Fruit fly (Drosophila melanogaster) whole organism, embryonic: ENCODE data around the gene CG43051.
A peak's percentile ranks its signal among the peaks of the same experiment; 100 is the strongest.

Source experiments
- CG1024 ChIP-seq: fragments of 200-800 bp; sonication (Bioruptor generic); IDR thresholded peaks from 2 replicates; pipeline ENCODE4 v1.3.6; 2022; ENCODE audit warnings: missing biosample characterization, missing genetic modification characterization
- CG10431 ChIP-seq: fragments of 200-800 bp; sonication (Bioruptor generic); optimal IDR thresholded peaks from 3 replicates; lab custom pipeline; 2018; ENCODE audit warnings: missing biosample characterization, mild to moderate bottlenecking, missing genetic modification characterization
- CG10979 ChIP-seq: fragments of 200-800 bp; sonication (Bioruptor generic); optimal IDR thresholded peaks from 2 replicates; lab custom pipeline; 2018; ENCODE audit warnings: missing biosample characterization, mild to moderate bottlenecking, missing genetic modification characterization, moderate library complexity
- CG12391 ChIP-seq: fragments of 200-800 bp; sonication (Bioruptor generic); optimal IDR thresholded peaks from 3 replicates; lab custom pipeline; 2018; ENCODE audit warnings: missing biosample characterization, mild to moderate bottlenecking, missing genetic modification characterization, moderate library complexity
- CG13624 ChIP-seq: fragments of 200-800 bp; sonication (Bioruptor generic); optimal IDR thresholded peaks from 2 replicates; lab custom pipeline; 2016; ENCODE audit warnings: missing biosample characterization, missing genetic modification characterization
- CG14014 ChIP-seq: fragments of 200-800 bp; sonication (Bioruptor generic); IDR thresholded peaks from 2 replicates; pipeline ENCODE4 v1.3.6; 2022; ENCODE audit warnings: missing biosample characterization, missing genetic modification characterization
- CG15479 ChIP-seq: fragments of 200-800 bp; sonication (Bioruptor generic); optimal IDR thresholded peaks from 3 replicates; lab custom pipeline; 2019; ENCODE audit warnings: missing biosample characterization, mild to moderate bottlenecking, missing genetic modification characterization, moderate library complexity
- CG1647 ChIP-seq: fragments of 200-800 bp; sonication (Bioruptor generic); optimal IDR thresholded peaks from 3 replicates; lab custom pipeline; 2016; ENCODE audit warnings: missing biosample characterization, missing genetic modification characterization
- CG1832 ChIP-seq: fragments of 200-800 bp; sonication (Bioruptor generic); optimal IDR thresholded peaks from 2 replicates; lab custom pipeline; 2017; ENCODE audit warnings: missing biosample characterization, mild to moderate bottlenecking, missing genetic modification characterization, inconsistent platforms
- CG30403 ChIP-seq: fragments of 200-800 bp; sonication (Bioruptor generic); optimal IDR thresholded peaks from 3 replicates; lab custom pipeline; 2016; ENCODE audit warnings: missing biosample characterization, missing genetic modification characterization
- CG31224 ChIP-seq: fragments of 200-800 bp; sonication (Bioruptor generic); IDR thresholded peaks from 2 replicates; pipeline ENCODE4 v1.3.6; 2022; ENCODE audit warnings: missing biosample characterization, missing genetic modification characterization
- CG32532 ChIP-seq: fragments of 200-800 bp; sonication (Bioruptor generic); IDR thresholded peaks from 2 replicates; pipeline ENCODE4 v1.3.6; 2022; ENCODE audit warnings: missing biosample characterization, missing genetic modification characterization
- CG3281 ChIP-seq: fragments of 200-800 bp; sonication (Bioruptor generic); optimal IDR thresholded peaks from 3 replicates; lab custom pipeline; 2017; ENCODE audit warnings: missing biosample characterization, mild to moderate bottlenecking, missing genetic modification characterization
- CG4282 ChIP-seq: fragments of 200-800 bp; sonication (Bioruptor generic); optimal IDR thresholded peaks from 2 replicates; lab custom pipeline; 2016; ENCODE audit warnings: missing biosample characterization, missing genetic modification characterization
- CG7372 ChIP-seq: fragments of 200-800 bp; sonication (Bioruptor generic); IDR thresholded peaks from 2 replicates; pipeline ENCODE4 v1.3.6; 2022; ENCODE audit warnings: missing biosample characterization, missing genetic modification characterization
- CG7839 ChIP-seq: fragments of 200-800 bp; sonication (Bioruptor generic); optimal IDR thresholded peaks from 3 replicates; lab custom pipeline; 2018; ENCODE audit warnings: missing biosample characterization, mild to moderate bottlenecking, missing genetic modification characterization, moderate library complexity
- CG7963 ChIP-seq: fragments of 200-800 bp; sonication (Bioruptor generic); IDR thresholded peaks from 3 replicates; pipeline ENCODE4 v1.3.6; 2022; ENCODE audit warnings: missing biosample characterization, missing genetic modification characterization; ENCODE audit not compliant: partially characterized antibody
- Dp ChIP-seq: fragments of 200-800 bp; sonication (Bioruptor generic); optimal IDR thresholded peaks from 2 replicates; lab custom pipeline; 2018; ENCODE audit warnings: missing biosample characterization, mild to moderate bottlenecking, missing genetic modification characterization, moderate library complexity
- Eip74EF ChIP-seq, 2 experiments: fragments of 200-800 bp in 1 of 2; fragments of >200 bp in 1 of 2; sonication (Bioruptor generic) in 1 of 2; optimal IDR thresholded peaks; 2 replicates each; lab custom pipeline; 2017 to 2019; ENCODE audit warnings: missing biosample characterization in 2 of 2, missing genetic modification characterization in 2 of 2, mild to moderate bottlenecking in 1 of 2, moderate library complexity in 1 of 2
- Fer2 ChIP-seq: fragments of 200-800 bp; sonication (Bioruptor generic); optimal IDR thresholded peaks from 2 replicates; lab custom pipeline; 2018; ENCODE audit warnings: missing biosample characterization, mild to moderate bottlenecking, missing genetic modification characterization, moderate library complexity
- HLH3B ChIP-seq: fragments of 200-800 bp; sonication (Bioruptor generic); IDR thresholded peaks from 2 replicates; pipeline ENCODE4 v1.3.6; 2022; ENCODE audit warnings: missing biosample characterization, missing genetic modification characterization
- Hey ChIP-seq: fragments of 200-800 bp; sonication (Bioruptor generic); optimal IDR thresholded peaks from 3 replicates; lab custom pipeline; 2018; ENCODE audit warnings: missing biosample characterization, mild to moderate bottlenecking, missing genetic modification characterization
- Oaz ChIP-seq: fragments of 200-800 bp; sonication (Bioruptor generic); IDR thresholded peaks from 2 replicates; pipeline ENCODE4 v1.3.6; 2022; ENCODE audit warnings: missing biosample characterization, missing genetic modification characterization
- Spps ChIP-seq: fragments of 200-800 bp; sonication (Bioruptor generic); optimal IDR thresholded peaks from 2 replicates; lab custom pipeline; 2018; ENCODE audit warnings: missing biosample characterization, mild to moderate bottlenecking, missing genetic modification characterization
- Sry-δ ChIP-seq: fragments of 200-800 bp; sonication (Bioruptor generic); optimal IDR thresholded peaks from 2 replicates; lab custom pipeline; 2016; ENCODE audit warnings: missing biosample characterization, missing genetic modification characterization
- Stat92E ChIP-seq, 3 experiments: fragments of >200 bp in 2 of 3; fragments of 200-800 bp in 1 of 3; sonication (Bioruptor generic) in 1 of 3; optimal IDR thresholded peaks; 2 replicates each; lab custom pipeline; 2017 to 2019; ENCODE audit warnings: missing biosample characterization in 3 of 3, missing genetic modification characterization in 3 of 3, mild to moderate bottlenecking in 1 of 3, moderate library complexity in 1 of 3
- TFAM ChIP-seq: fragments of 200-800 bp; sonication (Bioruptor generic); optimal IDR thresholded peaks from 2 replicates; lab custom pipeline; 2017; ENCODE audit warnings: missing biosample characterization, missing genetic modification characterization, inconsistent platforms
- Xrp1 ChIP-seq: fragments of 200-800 bp; sonication (Bioruptor generic); IDR thresholded peaks from 2 replicates; pipeline ENCODE4 v1.3.6; 2022; ENCODE audit warnings: missing biosample characterization, missing genetic modification characterization
- ara ChIP-seq: fragments of 200-800 bp; sonication (Bioruptor generic); IDR thresholded peaks from 2 replicates; pipeline ENCODE4 v1.3.6; 2022; ENCODE audit warnings: missing biosample characterization, missing genetic modification characterization
- btn ChIP-seq: fragments of 200-800 bp; sonication (Bioruptor generic); optimal IDR thresholded peaks from 2 replicates; lab custom pipeline; 2016; ENCODE audit warnings: missing biosample characterization, missing genetic modification characterization
- cas ChIP-seq: fragments of 200-800 bp; sonication (Bioruptor generic); IDR thresholded peaks from 2 replicates; pipeline ENCODE4 v1.3.6; 2022; ENCODE audit warnings: missing biosample characterization, missing genetic modification characterization
- ci ChIP-seq: fragments of 200-800 bp; sonication (Bioruptor generic); IDR thresholded peaks from 3 replicates; pipeline ENCODE4 v1.3.6; 2022; ENCODE audit warnings: missing biosample characterization, missing genetic modification characterization
- crol ChIP-seq: fragments of 200-800 bp; sonication (Bioruptor generic); IDR thresholded peaks from 2 replicates; pipeline ENCODE4 v1.3.6; 2022; ENCODE audit warnings: missing biosample characterization, missing genetic modification characterization
- cwo ChIP-seq: fragments of 200-800 bp; sonication (Bioruptor generic); optimal IDR thresholded peaks from 3 replicates; lab custom pipeline; 2017; ENCODE audit warnings: missing biosample characterization, missing genetic modification characterization, mild to moderate bottlenecking, moderate library complexity, missing genetic modification reagents
- disco-r ChIP-seq: fragments of 200-800 bp; sonication (Bioruptor generic); optimal IDR thresholded peaks from 2 replicates; lab custom pipeline; 2016; ENCODE audit warnings: missing biosample characterization, missing genetic modification characterization
- dmrt11E ChIP-seq: fragments of 200-800 bp; sonication (Bioruptor generic); optimal IDR thresholded peaks from 3 replicates; lab custom pipeline; 2018; ENCODE audit warnings: missing biosample characterization, mild to moderate bottlenecking, missing genetic modification characterization, moderate library complexity
- fd64A ChIP-seq: fragments of 200-800 bp; sonication (Bioruptor generic); optimal IDR thresholded peaks from 3 replicates; lab custom pipeline; 2018; ENCODE audit warnings: missing biosample characterization, mild to moderate bottlenecking, missing genetic modification characterization
- fd96Cb ChIP-seq: fragments of 200-800 bp; sonication (Bioruptor generic); optimal IDR thresholded peaks from 2 replicates; lab custom pipeline; 2018; ENCODE audit warnings: missing biosample characterization, mild to moderate bottlenecking, missing genetic modification characterization, moderate library complexity
- fru ChIP-seq: fragments of >200 bp; optimal IDR thresholded peaks from 2 replicates; lab custom pipeline; 2017
- gcm2 ChIP-seq: fragments of 200-800 bp; sonication (Bioruptor generic); optimal IDR thresholded peaks from 2 replicates; lab custom pipeline; 2016; ENCODE audit warnings: missing biosample characterization, missing genetic modification characterization
- gro ChIP-seq: fragments of 200-800 bp; sonication (Bioruptor generic); optimal IDR thresholded peaks from 2 replicates; lab custom pipeline; 2016; ENCODE audit warnings: missing biosample characterization, missing genetic modification characterization
- jumu ChIP-seq: fragments of 200-800 bp; sonication (Bioruptor generic); optimal IDR thresholded peaks from 3 replicates; lab custom pipeline; 2016; ENCODE audit warnings: missing biosample characterization, missing genetic modification characterization
- luna ChIP-seq: fragments of 200-800 bp; sonication (Bioruptor generic); optimal IDR thresholded peaks from 2 replicates; lab custom pipeline; 2016; ENCODE audit warnings: missing biosample characterization, missing genetic modification characterization
- nerfin-1 ChIP-seq: fragments of 200-800 bp; sonication (Bioruptor generic); optimal IDR thresholded peaks from 3 replicates; lab custom pipeline; 2019; ENCODE audit warnings: missing biosample characterization, mild to moderate bottlenecking, missing genetic modification characterization, moderate library complexity
- phol ChIP-seq: fragments of 200-800 bp; sonication (Bioruptor generic); optimal IDR thresholded peaks from 3 replicates; lab custom pipeline; 2018; ENCODE audit warnings: missing biosample characterization, mild to moderate bottlenecking, missing genetic modification characterization, moderate library complexity
- repo ChIP-seq: fragments of 200-800 bp; sonication (Bioruptor generic); optimal IDR thresholded peaks from 2 replicates; lab custom pipeline; 2016; ENCODE audit warnings: missing biosample characterization, missing genetic modification characterization
- ro ChIP-seq: fragments of 200-800 bp; sonication (Bioruptor generic); IDR thresholded peaks from 2 replicates; pipeline ENCODE4 v1.3.6; 2022; ENCODE audit warnings: missing biosample characterization, missing genetic modification characterization
- sim ChIP-seq: fragments of 200-800 bp; sonication (Bioruptor generic); IDR thresholded peaks from 2 replicates; pipeline ENCODE4 v1.3.6; 2022; ENCODE audit warnings: missing biosample characterization, missing genetic modification characterization
- tio ChIP-seq: fragments of 200-800 bp; sonication (Bioruptor generic); optimal IDR thresholded peaks from 2 replicates; lab custom pipeline; 2017; ENCODE audit warnings: missing biosample characterization, missing genetic modification characterization, inconsistent platforms
- tna ChIP-seq: fragments of 200-800 bp; sonication (Bioruptor generic); IDR thresholded peaks from 2 replicates; pipeline ENCODE4 v1.3.6; 2022; ENCODE audit warnings: missing biosample characterization, missing genetic modification characterization; ENCODE audit not compliant: partially characterized antibody
- trh ChIP-seq: fragments of 200-800 bp; sonication (Bioruptor generic); optimal IDR thresholded peaks from 2 replicates; lab custom pipeline; 2016; ENCODE audit warnings: missing biosample characterization, missing genetic modification characterization

Gene CG43051

dm6 chr2L:12535637-12536038 lies 27.9 kb downstream of the CG43051 start (continued):
- TF ChIP-seq cwo (GFP tag; lab: Kevin White, UChicago) (peak; percentile 74), Dp (no peak), fd96Cb (tag; lab: Kevin White, UChicago) (no peak), tio (no peak), CG7963 (GFP tag; lab: Robert Waterston, UW) (no peak), Fer2 (tag; lab: Kevin White, UChicago) (peak; percentile 20), CG13624 (GFP tag; lab: Kevin White, UChicago) (no peak), CG1647 (GFP tag; lab: Kevin White, UChicago) (no peak), gcm2 (GFP tag; lab: Kevin White, UChicago) (no peak), TFAM (peak; percentile 7), tna (GFP tag; lab: Robert Waterston, UW) (no peak), gro (GFP tag; lab: Kevin White, UChicago) (no peak), Hey (tag; lab: Kevin White, UChicago) (peak; percentile 77), cas (GFP tag; lab: Robert Waterston, UW) (no peak), fd64A (GFP tag; lab: Kevin White, UChicago) (peak; percentile 83), dmrt11E (peak; percentile 20), sim (GFP tag; lab: Robert Waterston, UW) (no peak), Spps (tag; lab: Kevin White, UChicago) (peak; percentile 30), CG1832 (GFP tag; lab: Kevin White, UChicago) (no peak), CG10979 (peak; percentile 36), phol (tag; lab: Kevin White, UChicago) (peak; percentile 3), CG31224 (GFP tag; lab: Robert Waterston, UW) (peak; percentile 58; the same call in 1 of the 2 replicates), CG10431 (peak; percentile 53), ro (GFP tag; lab: Robert Waterston, UW) (no peak), CG3281 (peak; percentile 81), CG7372 (peak; percentile 44; the same call in 1 of the 2 replicates), btn (GFP tag; lab: Kevin White, UChicago) (no peak), CG32532 (GFP tag; lab: Robert Waterston, UW) (peak; percentile 76), ci (GFP tag; lab: Robert Waterston, UW) (peak; percentile 70; the same call in 2 of the 3 replicates), Xrp1 (GFP tag; lab: Robert Waterston, UW) (peak; percentile 67), CG12391 (tag; lab: Kevin White, UChicago) (peak; percentile 9), CG14014 (peak; percentile 46; the same call in 1 of the 2 replicates), luna (GFP tag; lab: Kevin White, UChicago) (no peak), jumu (no peak), CG4282 (GFP tag; lab: Kevin White, UChicago) (no peak), ara (GFP tag; lab: Robert Waterston, UW) (peak; percentile 31; the same call in 1 of the 2 replicates), CG30403 (GFP tag; lab: Kevin White, UChicago) (peak; percentile 19), CG15479 (peak; percentile 2), trh (no peak), CG1024 (GFP tag; lab: Robert Waterston, UW) (no peak), repo (GFP tag; lab: Kevin White, UChicago) (no peak), Sry-δ (GFP tag; lab: Kevin White, UChicago) (no peak), crol (GFP tag; lab: Robert Waterston, UW) (peak; percentile 97), CG7839 (tag; lab: Kevin White, UChicago) (peak; percentile 47), Eip74EF (GFP tag; optimal IDR thresholded peaks at IDR 0.05; lab: Kevin White, UChicago) (peak in 1 of 2 experiments; percentile 78), nerfin-1 (tag; lab: Kevin White, UChicago) (peak; percentile 75), Stat92E (GFP tag; optimal IDR thresholded peaks at IDR 0.05; lab: Kevin White, UChicago) (no peak), HLH3B (GFP tag; lab: Robert Waterston, UW) (no peak), fru (lab: Kevin White, UChicago) (no peak), disco-r (no peak), Oaz (no peak)
- TF ChIP-seq, all 482 proteins: peak for 250
